Worm (Caenorhabditis elegans): ENCODE results near the gene set-3.

ce11 chrIII:9695379-9695778 is 1.0 kb upstream of the set-3 start:
- TF ChIP-seq tbx-37 (GFP tag; conservative IDR thresholded peaks at IDR 0.05) (no peak), B0310.2 (tag; optimal IDR thresholded peaks at IDR 0.05) (no peak), ama-1 (optimal IDR thresholded peaks at IDR 0.05) (no peak), flt-1 (GFP tag; IDR thresholded peaks at IDR 0.05) (no peak), hmg-4 (GFP tag; optimal IDR thresholded peaks at IDR 0.05) (no peak), pes-1 (GFP tag; IDR thresholded peaks at IDR 0.05) (no peak), scrt-1 (GFP tag; IDR thresholded peaks at IDR 0.05) (no peak), hnd-1 (tag; optimal IDR thresholded peaks at IDR 0.05) (no peak), tra-4 (tag; optimal IDR thresholded peaks at IDR 0.05) (no peak)

Data from whole organism, early embryonic.